Worm (Caenorhabditis elegans) whole organism, L3 larva: ENCODE results near the gene nlp-68.

Experiments used
- aly-2 ChIP-seq: fragments of 150-350 bp; optimal IDR thresholded peaks from 2 replicates; lab custom pipeline; 2014; ENCODE audit warnings: missing biosample characterization, missing genetic modification characterization
- ama-1 ChIP-seq: fragments of 150-350 bp; optimal IDR thresholded peaks from 2 replicates; lab custom pipeline; 2018
- ceh-28 ChIP-seq: fragments of 150-350 bp; optimal IDR thresholded peaks from 2 replicates; lab custom pipeline; 2014; ENCODE audit warnings: missing biosample characterization, missing genetic modification reagents, missing genetic modification characterization
- elt-3 ChIP-seq, 3 experiments: fragments of 150-350 bp in 1 of 3; sonication (generic microtip) in 2 of 3; optimal IDR thresholded peaks; 2 replicates in 2 of 3; 4 replicates in 1 of 3; lab custom pipeline; 2014 to 2017; ENCODE audit warnings: missing biosample characterization in 3 of 3, missing genetic modification characterization in 3 of 3
- eor-1 ChIP-seq, 2 experiments: fragments of 150-350 bp; optimal IDR thresholded peaks; 2 replicates each; lab custom pipeline; 2014 to 2018; ENCODE audit warnings: missing biosample characterization in 2 of 2, missing genetic modification characterization in 2 of 2
- nfya-1 ChIP-seq: sonication (generic microtip); optimal IDR thresholded peaks from 2 replicates; lab custom pipeline; 2017; ENCODE audit warnings: missing genetic modification characterization, mild to moderate bottlenecking, missing compliant biosample characterization, antibody characterized with exemption, moderate library complexity; ENCODE audit not compliant: insufficient read depth
- nhr-12 ChIP-seq: fragments of 150-350 bp; optimal IDR thresholded peaks from 2 replicates; lab custom pipeline; 2014; ENCODE audit warnings: missing biosample characterization, missing genetic modification characterization
- nhr-237 ChIP-seq: fragments of 150-350 bp; optimal IDR thresholded peaks from 2 replicates; lab custom pipeline; 2014; ENCODE audit warnings: missing biosample characterization, missing genetic modification characterization
- nhr-77 ChIP-seq: fragments of 150-350 bp; optimal IDR thresholded peaks from 2 replicates; lab custom pipeline; 2014; ENCODE audit warnings: missing biosample characterization, missing genetic modification characterization
- pha-4 ChIP-seq: fragments of 150-350 bp; optimal IDR thresholded peaks from 2 replicates; lab custom pipeline; 2014; ENCODE audit warnings: missing biosample characterization, missing genetic modification reagents, missing genetic modification characterization
- skn-1 ChIP-seq: fragments of 150-350 bp; optimal IDR thresholded peaks from 2 replicates; lab custom pipeline; 2014; ENCODE audit warnings: missing biosample characterization, missing genetic modification characterization
- unc-39 ChIP-seq: sonication (generic microtip); optimal IDR thresholded peaks from 4 replicates; lab custom pipeline; 2017; ENCODE audit warnings: missing biosample characterization, missing genetic modification characterization
- unc-62 ChIP-seq: fragments of 150-350 bp; sonication (generic microtip); optimal IDR thresholded peaks from 4 replicates; lab custom pipeline; 2014; ENCODE audit warnings: missing biosample characterization, missing genetic modification reagents, missing genetic modification characterization
- ztf-11 ChIP-seq: fragments of 150-350 bp; optimal IDR thresholded peaks from 2 replicates; lab custom pipeline; 2014; ENCODE audit warnings: missing biosample characterization, missing genetic modification characterization

- TF ChIP-seq ama-1 (no peak), nhr-77 (tag; lab: Kevin White, UChicago) (no peak), elt-3 (tag; optimal IDR thresholded peaks at IDR 0.05; lab: Kevin White, UChicago) (no peak), nhr-12 (tag; lab: Kevin White, UChicago) (no peak), nfya-1 (no peak), pha-4 (tag; lab: Kevin White, UChicago) (no peak), skn-1 (tag; lab: Kevin White, UChicago) (no peak), unc-62 (GFP tag; lab: Kevin White, UChicago) (no peak), nhr-237 (tag; lab: Kevin White, UChicago) (no peak), aly-2 (no peak), unc-39 (tag; lab: Kevin White, UChicago) (no peak), ceh-28 (no peak), ztf-11 (no peak), eor-1 (tag; optimal IDR thresholded peaks at IDR 0.05; lab: Kevin White, UChicago) (no peak)
Measured at ce11 chrIII:10575320-10575719, 36.4 kb upstream of the nlp-68 start, which contains the start of gene Y45F3A.4.
